Worm (Caenorhabditis elegans): Measurements from ENCODE around the gene npr-15.

The npr-15 gene

DNA sequence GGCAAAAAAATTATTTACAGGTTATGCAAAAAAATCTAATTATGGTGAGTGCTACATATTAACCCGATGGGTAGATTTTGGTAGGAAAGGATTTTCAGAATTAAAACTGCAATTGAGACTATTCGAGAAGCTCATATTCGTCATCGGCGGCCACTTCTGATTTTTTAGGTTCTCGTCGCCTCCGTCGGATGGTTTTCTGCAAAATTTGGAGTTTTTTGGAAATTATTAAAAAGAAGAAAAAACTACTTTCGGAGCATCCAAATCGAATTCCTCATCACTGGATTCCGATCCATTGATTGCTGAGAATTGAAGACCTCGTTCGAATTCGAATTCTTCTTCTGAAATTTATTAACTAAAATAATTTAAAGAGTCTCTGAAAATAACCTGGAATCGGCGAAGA is 41.5 kb downstream of the npr-15 start:
- TF ChIP-seq elt-2 (tag; optimal IDR thresholded peaks at IDR 0.05) (peak; percentile 14), ama-1 (optimal IDR thresholded peaks at IDR 0.05) (peak; percentile 60), mdl-1 (tag; optimal IDR thresholded peaks at IDR 0.05) (no peak), elt-3 (tag; optimal IDR thresholded peaks at IDR 0.05) (no peak), nhr-67 (tag; optimal IDR thresholded peaks at IDR 0.05) (no peak), egl-5 (tag; optimal IDR thresholded peaks at IDR 0.05) (no peak), lsy-12 (tag; optimal IDR thresholded peaks at IDR 0.05) (no peak), nhr-28 (tag; optimal IDR thresholded peaks at IDR 0.05) (no peak), fos-1 (tag; optimal IDR thresholded peaks at IDR 0.05) (no peak), nhr-25 (tag; optimal IDR thresholded peaks at IDR 0.05) (peak; percentile 25), aly-2 (tag; optimal IDR thresholded peaks at IDR 0.05) (no peak), unc-39 (tag; optimal IDR thresholded peaks at IDR 0.05) (no peak), egl-27 (tag; optimal IDR thresholded peaks at IDR 0.05) (no peak), fkh-10 (GFP tag; optimal IDR thresholded peaks at IDR 0.05) (no peak), R02D3.7 (tag; optimal IDR thresholded peaks at IDR 0.05) (no peak)

DNA sequence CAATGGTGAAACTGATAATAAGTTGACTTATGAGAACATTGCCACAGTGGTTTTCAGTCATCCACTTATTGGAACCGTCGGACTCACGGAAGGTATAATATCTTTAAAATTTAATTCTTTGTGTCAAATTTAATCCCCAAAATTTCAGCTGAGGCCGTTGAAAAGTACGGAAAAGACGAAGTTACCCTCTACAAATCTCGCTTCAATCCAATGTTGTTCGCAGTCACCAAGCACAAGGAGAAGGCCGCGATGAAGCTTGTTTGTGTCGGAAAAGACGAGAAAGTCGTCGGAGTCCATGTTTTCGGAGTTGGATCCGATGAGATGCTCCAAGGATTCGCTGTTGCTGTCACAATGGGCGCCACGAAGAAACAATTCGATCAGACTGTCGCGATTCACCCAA is 42.0 kb downstream of the npr-15 start:
- TF ChIP-seq nhr-237 (tag; optimal IDR thresholded peaks at IDR 0.05) (no peak), fkh-10 (GFP tag; optimal IDR thresholded peaks at IDR 0.05) (no peak), nhr-25 (tag; optimal IDR thresholded peaks at IDR 0.05) (no peak), ama-1 (optimal IDR thresholded peaks at IDR 0.05) (peak; percentile 54)

- no peak for TF ChIP-seq ceh-16 (tag; optimal IDR thresholded peaks at IDR 0.05)
- peak; percentile 36 for TF ChIP-seq hmg-11 (tag; optimal IDR thresholded peaks at IDR 0.05)
- TF ChIP-seq ceh-82 (tag; optimal IDR thresholded peaks at IDR 0.05): no peak
- TF ChIP-seq lin-15B (tag; optimal IDR thresholded peaks at IDR 0.05): peak; percentile 46
- no peak for TF ChIP-seq egl-27 (tag; optimal IDR thresholded peaks at IDR 0.05)
- no peak for TF ChIP-seq sea-2 (GFP tag; optimal IDR thresholded peaks at IDR 0.05)
- TF ChIP-seq fkh-10 (GFP tag; optimal IDR thresholded peaks at IDR 0.05): no peak
- no peak for TF ChIP-seq daf-12 (tag; optimal IDR thresholded peaks at IDR 0.05)
- peak; percentile 1 for TF ChIP-seq nhr-25 (tag; optimal IDR thresholded peaks at IDR 0.05)
- peak; percentile 12 for TF ChIP-seq lin-39 (tag; optimal IDR thresholded peaks at IDR 0.05)
- no peak for TF ChIP-seq elt-3 (tag; optimal IDR thresholded peaks at IDR 0.05)
- TF ChIP-seq jun-1 (tag; optimal IDR thresholded peaks at IDR 0.05): no peak
- no peak for TF ChIP-seq skn-1 (tag; optimal IDR thresholded peaks at IDR 0.05)
- peak; percentile 65 for TF ChIP-seq nfya-1 (tag; optimal IDR thresholded peaks at IDR 0.05; ENCODE audit: insufficient read depth)
- TF ChIP-seq ZK546.5 (tag; optimal IDR thresholded peaks at IDR 0.05): no peak
- no peak for TF ChIP-seq fkh-2 (tag; optimal IDR thresholded peaks at IDR 0.05)
- TF ChIP-seq nhr-23 (tag; optimal IDR thresholded peaks at IDR 0.05): no peak
- no peak for TF ChIP-seq unc-39 (tag; optimal IDR thresholded peaks at IDR 0.05)
- TF ChIP-seq elt-2 (tag; optimal IDR thresholded peaks at IDR 0.05): peak; percentile 16
- TF ChIP-seq nhr-76 (tag; optimal IDR thresholded peaks at IDR 0.05): no peak
- TF ChIP-seq pha-4 (tag; optimal IDR thresholded peaks at IDR 0.05): peak; percentile 27
- peak; percentile 0 for TF ChIP-seq R02D3.7 (tag; optimal IDR thresholded peaks at IDR 0.05)
- peak; percentile 16 for TF ChIP-seq pqm-1 (tag; optimal IDR thresholded peaks at IDR 0.05)
- TF ChIP-seq nhr-43 (tag; optimal IDR thresholded peaks at IDR 0.05; ENCODE audit: poor library complexity, severe bottlenecking): no peak
- no peak for TF ChIP-seq elt-1 (tag; optimal IDR thresholded peaks at IDR 0.05)
- no peak for TF ChIP-seq fos-1 (tag; optimal IDR thresholded peaks at IDR 0.05)
- no peak for TF ChIP-seq eor-1 (tag; optimal IDR thresholded peaks at IDR 0.05)
- no peak for TF ChIP-seq nhr-12 (tag; optimal IDR thresholded peaks at IDR 0.05)
- TF ChIP-seq snpc-4 (tag; optimal IDR thresholded peaks at IDR 0.05): no peak
- no peak for TF ChIP-seq aly-2 (tag; optimal IDR thresholded peaks at IDR 0.05)
- no peak for TF ChIP-seq mdl-1 (tag; optimal IDR thresholded peaks at IDR 0.05)
These were observed 43.7 kb downstream of the npr-15 start, which contains the start of the genes madf-8 and gsr-1 for ce11 chrIII:3650677-3651315. Gene madf-8 (minus strand): TSS chrIII:3650832. Gene gsr-1 (plus strand): TSS chrIII:3650907.

DNA sequence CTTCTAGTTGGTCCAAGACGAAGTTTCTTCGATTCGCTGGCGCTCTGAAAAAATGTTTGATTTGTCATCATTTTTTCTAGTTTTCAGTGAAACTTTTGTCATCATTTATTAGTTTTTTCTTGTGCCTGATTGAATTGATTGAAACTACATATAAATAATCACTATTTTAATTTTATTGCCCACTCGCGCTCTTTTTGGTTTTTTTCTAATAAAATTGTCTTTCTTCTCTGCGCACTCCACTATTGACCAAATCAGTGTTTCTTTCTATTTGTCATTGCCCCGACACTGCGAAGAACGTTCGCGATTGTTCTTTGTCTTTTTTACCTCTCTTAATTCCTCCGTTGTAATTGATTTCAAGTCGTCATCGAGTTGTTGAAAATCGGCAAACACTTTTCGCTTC is 44.2 kb downstream of the npr-15 start:
- peak; percentile 11 for TF ChIP-seq egl-5 (tag; optimal IDR thresholded peaks at IDR 0.05)
- no peak for TF ChIP-seq egl-27 (tag; optimal IDR thresholded peaks at IDR 0.05)
- no peak for TF ChIP-seq unc-62 (GFP tag; optimal IDR thresholded peaks at IDR 0.05)
- peak; percentile 64 for TF ChIP-seq pqm-1 (tag; optimal IDR thresholded peaks at IDR 0.05)
- no peak for TF ChIP-seq ceh-16 (tag; optimal IDR thresholded peaks at IDR 0.05)
- peak; percentile 51 for TF ChIP-seq skn-1 (tag; optimal IDR thresholded peaks at IDR 0.05)
- TF ChIP-seq nhr-25 (tag; optimal IDR thresholded peaks at IDR 0.05): peak; percentile 49
- TF ChIP-seq elt-2 (tag; optimal IDR thresholded peaks at IDR 0.05): peak; percentile 72
- TF ChIP-seq pha-4 (tag; optimal IDR thresholded peaks at IDR 0.05): peak; percentile 78

Measured in whole organism, L3 larva.